Fruit fly (Drosophila melanogaster) whole organism, embryonic: Measurements from ENCODE around the gene CG7298.

Source experiments
- CG10366 ChIP-seq: fragments of 200-800 bp; sonication (Bioruptor generic); IDR thresholded peaks from 2 replicates; pipeline ENCODE4 v1.3.6; 2022; ENCODE audit warnings: missing biosample characterization, missing genetic modification characterization
- CG4617 ChIP-seq: fragments of 200-800 bp; sonication (Bioruptor generic); optimal IDR thresholded peaks from 3 replicates; lab custom pipeline; 2016; ENCODE audit warnings: missing biosample characterization, missing genetic modification characterization, borderline replicate concordance
- CG8290 ChIP-seq, 3 experiments: fragments of 200-800 bp; sonication (Bioruptor generic); optimal IDR thresholded peaks; 2 replicates each; lab custom pipeline; 2016 to 2019; ENCODE audit warnings: missing biosample characterization in 3 of 3, missing genetic modification characterization in 3 of 3, mild to moderate bottlenecking in 2 of 3, moderate library complexity in 1 of 3
- pita ChIP-seq: fragments of 200-800 bp; sonication (Bioruptor generic); optimal IDR thresholded peaks from 2 replicates; lab custom pipeline; 2017; ENCODE audit warnings: missing biosample characterization, mild to moderate bottlenecking, missing genetic modification characterization
- trh ChIP-seq: fragments of 200-800 bp; sonication (Bioruptor generic); optimal IDR thresholded peaks from 2 replicates; lab custom pipeline; 2016; ENCODE audit warnings: missing biosample characterization, missing genetic modification characterization

dm6 chr3L:20177697-20178096 is 25.8 kb downstream of the CG7298 start:
- TF ChIP-seq CG8290 (GFP tag; optimal IDR thresholded peaks at IDR 0.05; lab: Kevin White, UChicago) = no peak
- no peak for TF ChIP-seq CG8290 (tag; optimal IDR thresholded peaks at IDR 0.05; lab: Kevin White, UChicago)
- no peak for TF ChIP-seq trh
- no peak for TF ChIP-seq CG4617 (GFP tag; lab: Kevin White, UChicago)
- no peak for TF ChIP-seq pita (GFP tag; lab: Kevin White, UChicago)
- no peak for TF ChIP-seq CG10366 (GFP tag; lab: Robert Waterston, UW)
